Worm (Caenorhabditis elegans) whole organism, L4/young adult: ENCODE measurements around the gene nhr-95.

ENCODE experiments used
- dao-5 ChIP-seq: sonication (generic microtip); optimal IDR thresholded peaks from 2 replicates; lab custom pipeline; 2016; ENCODE audit warnings: missing genotype, missing genetic modification characterization, moderate library complexity, missing compliant biosample characterization
- him-1 ChIP-seq: sonication (generic microtip); optimal IDR thresholded peaks from 2 replicates; lab custom pipeline; 2016; ENCODE audit warnings: missing genotype, missing genetic modification reagents, missing genetic modification characterization, missing compliant biosample characterization

DNA sequence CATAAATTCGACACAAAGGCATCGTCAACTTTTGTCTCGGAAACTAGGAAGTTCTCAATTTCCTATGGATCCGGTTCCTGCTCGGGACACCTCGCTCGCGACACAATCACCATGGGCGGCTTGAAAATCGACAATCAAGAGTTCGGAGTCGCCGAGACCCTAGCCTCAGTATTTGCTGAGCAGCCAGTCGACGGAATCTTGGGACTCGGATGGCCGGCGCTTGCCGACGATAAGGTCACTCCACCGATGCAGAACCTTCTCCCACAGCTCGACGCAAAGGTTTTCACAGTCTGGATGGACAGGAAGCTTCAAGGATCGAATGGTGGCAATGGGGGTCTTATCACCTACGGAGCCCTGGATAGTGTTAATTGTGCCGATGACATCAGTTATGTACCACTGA is 35.0 kb downstream of the nhr-95 start:
- TF ChIP-seq him-1 (tag; lab: Kevin White, UChicago) (no peak), dao-5 (tag; lab: Kevin White, UChicago) (no peak)
